Fruit fly (Drosophila melanogaster) whole organism, embryonic: ENCODE data around the gene Chchd2.

Experiments used
- Atf-2 ChIP-seq: fragments of 200-800 bp; sonication (Bioruptor generic); optimal IDR thresholded peaks from 2 replicates; lab custom pipeline; 2016; ENCODE audit warnings: missing biosample characterization, missing genetic modification characterization
- Blimp-1 ChIP-seq: fragments of 200-800 bp; sonication (Bioruptor generic); optimal IDR thresholded peaks from 3 replicates; lab custom pipeline; 2018; ENCODE audit warnings: missing biosample characterization, missing genetic modification characterization, mild to moderate bottlenecking, moderate library complexity, missing genetic modification reagents
- CG10979 ChIP-seq: fragments of 200-800 bp; sonication (Bioruptor generic); optimal IDR thresholded peaks from 2 replicates; lab custom pipeline; 2018; ENCODE audit warnings: missing biosample characterization, mild to moderate bottlenecking, missing genetic modification characterization, moderate library complexity
- CG11560 ChIP-seq: fragments of 200-800 bp; sonication (Bioruptor generic); IDR thresholded peaks from 3 replicates; pipeline ENCODE4 v1.3.6; 2022; ENCODE audit warnings: missing biosample characterization, missing genetic modification characterization
- CG12155 ChIP-seq: fragments of 200-800 bp; sonication (Bioruptor generic); optimal IDR thresholded peaks from 3 replicates; lab custom pipeline; 2016; ENCODE audit warnings: missing biosample characterization, missing genetic modification characterization
- CG12659 ChIP-seq: fragments of 200-800 bp; sonication (Bioruptor generic); optimal IDR thresholded peaks from 3 replicates; lab custom pipeline; 2017; ENCODE audit warnings: mild to moderate bottlenecking, missing biosample characterization, missing genetic modification reagents, missing genetic modification characterization
- CG12769 ChIP-seq: fragments of 200-800 bp; sonication (Bioruptor generic); optimal IDR thresholded peaks from 2 replicates; lab custom pipeline; 2019; ENCODE audit warnings: missing biosample characterization, mild to moderate bottlenecking, missing genetic modification characterization, moderate library complexity
- CG17328 ChIP-seq: fragments of 200-800 bp; sonication (Bioruptor generic); IDR thresholded peaks from 2 replicates; pipeline ENCODE4 v1.3.6; 2022; ENCODE audit warnings: missing biosample characterization, missing genetic modification characterization
- CG17359 ChIP-seq: fragments of 200-800 bp; sonication (Bioruptor generic); optimal IDR thresholded peaks from 3 replicates; lab custom pipeline; 2018; ENCODE audit warnings: missing biosample characterization, mild to moderate bottlenecking, missing genetic modification characterization, moderate library complexity
- CG2116 ChIP-seq: fragments of 200-800 bp; sonication (Bioruptor generic); optimal IDR thresholded peaks from 3 replicates; lab custom pipeline; 2018; ENCODE audit warnings: missing biosample characterization, mild to moderate bottlenecking, missing genetic modification characterization
- CG30403 ChIP-seq: fragments of 200-800 bp; sonication (Bioruptor generic); optimal IDR thresholded peaks from 3 replicates; lab custom pipeline; 2016; ENCODE audit warnings: missing biosample characterization, missing genetic modification characterization
- CG4360 ChIP-seq: fragments of 200-800 bp; sonication (Bioruptor generic); IDR thresholded peaks from 2 replicates; pipeline ENCODE4 v1.3.6; 2022; ENCODE audit warnings: missing biosample characterization, missing genetic modification characterization
- CG6683 ChIP-seq: fragments of 200-800 bp; sonication (Bioruptor generic); optimal IDR thresholded peaks from 2 replicates; lab custom pipeline; 2017; ENCODE audit warnings: missing biosample characterization, mild to moderate bottlenecking, missing genetic modification characterization, missing genetic modification reagents
- CG8388 ChIP-seq: fragments of 200-800 bp; sonication (Bioruptor generic); optimal IDR thresholded peaks from 2 replicates; lab custom pipeline; 2019; ENCODE audit warnings: missing biosample characterization, mild to moderate bottlenecking, missing genetic modification characterization, moderate library complexity
- CG8924 ChIP-seq: fragments of 200-800 bp; optimal IDR thresholded peaks from 3 replicates; lab custom pipeline; 2019; ENCODE audit warnings: missing biosample characterization, mild to moderate bottlenecking, missing genetic modification characterization, moderate library complexity
- CG9215 ChIP-seq: fragments of 200-800 bp; sonication (Bioruptor generic); IDR thresholded peaks from 2 replicates; pipeline ENCODE4 v1.3.6; 2022; ENCODE audit warnings: missing biosample characterization, missing genetic modification characterization
- CG9609 ChIP-seq: fragments of 200-800 bp; sonication (Bioruptor generic); optimal IDR thresholded peaks from 3 replicates; lab custom pipeline; 2016; ENCODE audit warnings: missing biosample characterization, missing genetic modification characterization
- Chrac-16 ChIP-seq: fragments of 200-800 bp; sonication (Bioruptor generic); optimal IDR thresholded peaks from 3 replicates; lab custom pipeline; 2016; ENCODE audit warnings: missing biosample characterization, missing genetic modification characterization
- CrebB ChIP-seq: fragments of 200-800 bp; sonication (Bioruptor generic); optimal IDR thresholded peaks from 3 replicates; lab custom pipeline; 2018; ENCODE audit warnings: missing biosample characterization, mild to moderate bottlenecking, missing genetic modification characterization
- ERR ChIP-seq: fragments of 200-800 bp; sonication (Bioruptor generic); optimal IDR thresholded peaks from 2 replicates; lab custom pipeline; 2016; ENCODE audit warnings: missing biosample characterization, missing genetic modification characterization
- H15 ChIP-seq: fragments of 200-800 bp; sonication (Bioruptor generic); IDR thresholded peaks from 3 replicates; pipeline ENCODE4 v1.3.6; 2022; ENCODE audit warnings: missing biosample characterization, missing genetic modification characterization
- H2.0 ChIP-seq: fragments of 200-800 bp; sonication (Bioruptor generic); IDR thresholded peaks from 2 replicates; pipeline ENCODE4 v1.3.6; 2022; ENCODE audit warnings: missing biosample characterization, missing genetic modification characterization
- Hr51 ChIP-seq, 2 experiments: fragments of 200-800 bp; sonication (Bioruptor generic); optimal IDR thresholded peaks; 2 replicates in 1 of 2; 3 replicates in 1 of 2; lab custom pipeline; 2016 to 2018; ENCODE audit warnings: missing biosample characterization in 2 of 2, missing genetic modification characterization in 2 of 2, mild to moderate bottlenecking in 1 of 2, moderate library complexity in 1 of 2
- Jarid2 ChIP-seq: fragments of 200-800 bp; sonication (Bioruptor generic); optimal IDR thresholded peaks from 3 replicates; lab custom pipeline; 2017; ENCODE audit warnings: mild to moderate bottlenecking, missing biosample characterization, missing genetic modification reagents, missing genetic modification characterization
- Mad ChIP-seq: fragments of 200-800 bp; sonication (Bioruptor generic); optimal IDR thresholded peaks from 2 replicates; lab custom pipeline; 2016; ENCODE audit warnings: missing biosample characterization, missing genetic modification characterization
- NFAT ChIP-seq: fragments of 200-800 bp; sonication (Bioruptor generic); IDR thresholded peaks from 2 replicates; pipeline ENCODE4 v1.3.6; 2022; ENCODE audit warnings: missing biosample characterization, missing genetic modification characterization
- Nf-YC ChIP-seq: fragments of 200-800 bp; optimal IDR thresholded peaks from 3 replicates; lab custom pipeline; 2019; ENCODE audit warnings: missing biosample characterization, mild to moderate bottlenecking, missing genetic modification characterization, moderate library complexity
- NfI ChIP-seq: fragments of 200-800 bp; sonication (Bioruptor generic); optimal IDR thresholded peaks from 3 replicates; lab custom pipeline; 2018; ENCODE audit warnings: missing biosample characterization, mild to moderate bottlenecking, missing genetic modification characterization, moderate library complexity
- Sry-β ChIP-seq: fragments of 200-800 bp; sonication (Bioruptor generic); optimal IDR thresholded peaks from 2 replicates; lab custom pipeline; 2018; ENCODE audit warnings: missing biosample characterization, mild to moderate bottlenecking, missing genetic modification characterization, moderate library complexity
- Sry-δ ChIP-seq: fragments of 200-800 bp; sonication (Bioruptor generic); optimal IDR thresholded peaks from 2 replicates; lab custom pipeline; 2016; ENCODE audit warnings: missing biosample characterization, missing genetic modification characterization
- bowl ChIP-seq: fragments of 200-800 bp; sonication (Bioruptor generic); IDR thresholded peaks from 2 replicates; pipeline ENCODE4 v1.3.6; 2022; ENCODE audit warnings: missing biosample characterization, missing genetic modification characterization
- crp ChIP-seq, 2 experiments: fragments of 200-800 bp; sonication (Bioruptor generic); optimal IDR thresholded peaks; 2 replicates in 1 of 2; 3 replicates in 1 of 2; lab custom pipeline; 2017; ENCODE audit warnings: missing biosample characterization in 2 of 2, missing genetic modification characterization in 2 of 2, mild to moderate bottlenecking in 1 of 2, moderate library complexity in 1 of 2
- dmrt99B ChIP-seq: fragments of 200-800 bp; sonication (Bioruptor generic); optimal IDR thresholded peaks from 2 replicates; lab custom pipeline; 2018; ENCODE audit warnings: missing biosample characterization, mild to moderate bottlenecking, missing genetic modification characterization, moderate library complexity
- fd102C ChIP-seq: fragments of 200-800 bp; sonication (Bioruptor generic); optimal IDR thresholded peaks from 2 replicates; lab custom pipeline; 2018; ENCODE audit warnings: missing biosample characterization, mild to moderate bottlenecking, missing genetic modification characterization, moderate library complexity
- fru ChIP-seq: fragments of >200 bp; optimal IDR thresholded peaks from 2 replicates; lab custom pipeline; 2017
- gcm ChIP-seq: fragments of 200-800 bp; sonication (Bioruptor generic); optimal IDR thresholded peaks from 2 replicates; lab custom pipeline; 2019; ENCODE audit warnings: missing biosample characterization, mild to moderate bottlenecking, missing genetic modification characterization, moderate library complexity
- gem ChIP-seq: fragments of 200-800 bp; sonication (Bioruptor generic); optimal IDR thresholded peaks from 2 replicates; lab custom pipeline; 2019; ENCODE audit warnings: missing biosample characterization, mild to moderate bottlenecking, missing genetic modification characterization, moderate library complexity
- grn ChIP-seq: fragments of 200-800 bp; sonication (Bioruptor generic); optimal IDR thresholded peaks from 3 replicates; lab custom pipeline; 2017; ENCODE audit warnings: missing biosample characterization, missing genetic modification characterization
- gsb ChIP-seq: fragments of 200-800 bp; sonication (Bioruptor generic); IDR thresholded peaks from 2 replicates; pipeline ENCODE4 v1.3.6; 2022; ENCODE audit warnings: missing biosample characterization, missing genetic modification characterization
- her ChIP-seq: fragments of 200-800 bp; sonication (Bioruptor generic); optimal IDR thresholded peaks from 2 replicates; lab custom pipeline; 2016; ENCODE audit warnings: missing biosample characterization, missing genetic modification characterization
- hth ChIP-seq: fragments of >200 bp; optimal IDR thresholded peaks from 2 replicates; lab custom pipeline; 2017; ENCODE audit warnings: inconsistent platforms
- kah ChIP-seq: fragments of 200-800 bp; sonication (Bioruptor generic); optimal IDR thresholded peaks from 2 replicates; lab custom pipeline; 2018; ENCODE audit warnings: missing biosample characterization, mild to moderate bottlenecking, missing genetic modification characterization
- lab ChIP-seq: fragments of 200-800 bp; sonication (Bioruptor generic); optimal IDR thresholded peaks from 3 replicates; lab custom pipeline; 2017; ENCODE audit warnings: missing biosample characterization, missing genetic modification characterization, mild to moderate bottlenecking, moderate library complexity, missing genetic modification reagents
- maf-S ChIP-seq: fragments of 200-800 bp; sonication (Bioruptor generic); optimal IDR thresholded peaks from 2 replicates; lab custom pipeline; 2016; ENCODE audit warnings: missing biosample characterization, missing genetic modification characterization
- pb ChIP-seq: fragments of 200-800 bp; sonication (Bioruptor generic); optimal IDR thresholded peaks from 3 replicates; lab custom pipeline; 2016; ENCODE audit warnings: missing biosample characterization, missing genetic modification characterization
- phol ChIP-seq: fragments of 200-800 bp; sonication (Bioruptor generic); optimal IDR thresholded peaks from 3 replicates; lab custom pipeline; 2018; ENCODE audit warnings: missing biosample characterization, mild to moderate bottlenecking, missing genetic modification characterization, moderate library complexity
- pzg ChIP-seq: fragments of 200-800 bp; sonication (Bioruptor generic); optimal IDR thresholded peaks from 3 replicates; lab custom pipeline; 2018; ENCODE audit warnings: missing biosample characterization, mild to moderate bottlenecking, missing genetic modification characterization, moderate library complexity
- sd ChIP-seq: fragments of 200-800 bp; sonication (Bioruptor generic); optimal IDR thresholded peaks from 3 replicates; lab custom pipeline; 2018; ENCODE audit warnings: missing biosample characterization, mild to moderate bottlenecking, missing genetic modification characterization, moderate library complexity
- sens ChIP-seq: fragments of 200-800 bp; sonication (Bioruptor generic); peaks from one replicate; lab custom pipeline; 2016; ENCODE audit warnings: missing biosample characterization, missing genetic modification characterization
- seq ChIP-seq: fragments of 200-800 bp; sonication (Bioruptor generic); IDR thresholded peaks from 2 replicates; pipeline ENCODE4 v1.3.6; 2022; ENCODE audit warnings: missing biosample characterization, missing genetic modification characterization
- so ChIP-seq: fragments of 200-800 bp; sonication (Bioruptor generic); IDR thresholded peaks from 3 replicates; pipeline ENCODE4 v1.3.6; 2022; ENCODE audit warnings: missing biosample characterization, missing genetic modification characterization
- trem ChIP-seq: fragments of 200-800 bp; optimal IDR thresholded peaks from 3 replicates; lab custom pipeline; 2019; ENCODE audit warnings: missing biosample characterization, mild to moderate bottlenecking, missing genetic modification characterization, moderate library complexity

The Chchd2 gene

dm6 chrX:17121600-17121999 lies 27.2 kb upstream of the Chchd2 start (continued):
- TF ChIP-seq H15 (GFP tag; lab: Robert Waterston, UW) (no peak), hth (lab: Kevin White, UChicago) (no peak), kah (GFP tag; lab: Kevin White, UChicago) (no peak), CG10979 (tag; lab: Kevin White, UChicago) (peak; percentile 29), grn (GFP tag; lab: Kevin White, UChicago) (no peak), phol (tag; lab: Kevin White, UChicago) (peak; percentile 51), fru (lab: Kevin White, UChicago) (no peak), seq (GFP tag; lab: Robert Waterston, UW) (no peak), CG4360 (no peak), CG9215 (GFP tag; lab: Robert Waterston, UW) (no peak), sd (tag; lab: Kevin White, UChicago) (no peak), CG8924 (tag; lab: Kevin White, UChicago) (peak; percentile 24), sens (GFP tag; lab: Kevin White, UChicago) (peak; percentile 47), Mad (no peak), NFAT (no peak), CG8388 (GFP tag; lab: Kevin White, UChicago) (peak; percentile 19), CG9609 (GFP tag; lab: Kevin White, UChicago) (no peak), pb (no peak), Blimp-1 (peak; percentile 40), gcm (peak; percentile 37), Atf-2 (no peak), lab (GFP tag; lab: Kevin White, UChicago) (peak; percentile 34), Sry-β (GFP tag; lab: Kevin White, UChicago) (no peak), Sry-δ (GFP tag; lab: Kevin White, UChicago) (no peak), CG12659 (GFP tag; lab: Kevin White, UChicago) (peak; percentile 10), her (GFP tag; lab: Kevin White, UChicago) (no peak), Jarid2 (GFP tag; lab: Kevin White, UChicago) (no peak), Nf-YC (tag; lab: Kevin White, UChicago) (no peak), so (GFP tag; lab: Robert Waterston, UW) (no peak), CG2116 (no peak), fd102C (GFP tag; lab: Kevin White, UChicago) (no peak), CrebB (tag; lab: Kevin White, UChicago) (no peak), bowl (GFP tag; lab: Robert Waterston, UW) (no peak), CG17359 (tag; lab: Kevin White, UChicago) (peak; percentile 2), H2.0 (GFP tag; lab: Robert Waterston, UW) (no peak), CG11560 (tag; lab: Robert Waterston, UW) (no peak), CG17328 (no peak), NfI (no peak), dmrt99B (tag; lab: Kevin White, UChicago) (peak; percentile 45), crp (GFP tag; optimal IDR thresholded peaks at IDR 0.05; lab: Kevin White, UChicago) (no peak), CG30403 (peak; percentile 35), CG6683 (GFP tag; lab: Kevin White, UChicago) (no peak), maf-S (GFP tag; lab: Kevin White, UChicago) (no peak), gem (tag; lab: Kevin White, UChicago) (peak; percentile 68), ERR (GFP tag; lab: Kevin White, UChicago) (no peak), pzg (GFP tag; lab: Kevin White, UChicago) (no peak), Hr51 (GFP tag; optimal IDR thresholded peaks at IDR 0.05; lab: Kevin White, UChicago) (peak in 1 of 2 experiments; percentile 54), CG12155 (GFP tag; lab: Kevin White, UChicago) (no peak), trem (peak; percentile 14), CG12769 (tag; lab: Kevin White, UChicago) (no peak), Chrac-16 (GFP tag; lab: Kevin White, UChicago) (peak; percentile 2), gsb (GFP tag; lab: Robert Waterston, UW) (no peak)
